Worm (Caenorhabditis elegans): Measurements from ENCODE around the gene C06E4.1.

ce11 chrIV:7291066-7291465 is 8.0 kb downstream of the C06E4.1 start:
- no peak for TF ChIP-seq K09A11.1 (tag; optimal IDR thresholded peaks at IDR 0.05; ENCODE audit: insufficient read depth)
- no peak for TF ChIP-seq sox-4 (tag; optimal IDR thresholded peaks at IDR 0.05)
- no peak for TF ChIP-seq ama-1 (optimal IDR thresholded peaks at IDR 0.05)
- TF ChIP-seq elt-2 (tag; optimal IDR thresholded peaks at IDR 0.05), result no peak
- TF ChIP-seq hlh-30 (tag; optimal IDR thresholded peaks at IDR 0.05; ENCODE audit: insufficient read depth), result no peak
- no peak for TF ChIP-seq ceh-31 (tag; optimal IDR thresholded peaks at IDR 0.05)
- TF ChIP-seq lin-11 (tag; optimal IDR thresholded peaks at IDR 0.05), result no peak
- TF ChIP-seq ceh-48 (tag; optimal IDR thresholded peaks at IDR 0.05), result no peak

Measured in whole organism, late embryonic.